Fruit fly (Drosophila melanogaster): ENCODE measurements around the gene CG5646.

The CG5646 gene

dm6 chr3R:27604636-27605443 is 43.7 kb upstream of the CG5646 start (continued):
- TF ChIP-seq CG15011 (GFP tag; optimal IDR thresholded peaks at IDR 0.05) = no peak
- TF ChIP-seq CG1647 (GFP tag; optimal IDR thresholded peaks at IDR 0.05) = no peak
- TF ChIP-seq CG18619 (GFP tag; optimal IDR thresholded peaks at IDR 0.05) = no peak
- TF ChIP-seq CG10543 (GFP tag; optimal IDR thresholded peaks at IDR 0.05) = no peak
- TF ChIP-seq CG16863 (GFP tag; optimal IDR thresholded peaks at IDR 0.05) = no peak
- no peak for TF ChIP-seq Kr (GFP tag; optimal IDR thresholded peaks at IDR 0.05)
- no peak for TF ChIP-seq danr (GFP tag; IDR thresholded peaks at IDR 0.05)
- no peak for TF ChIP-seq CG17385 (GFP tag; optimal IDR thresholded peaks at IDR 0.05)
- no peak for TF ChIP-seq Chrac-16 (GFP tag; optimal IDR thresholded peaks at IDR 0.05)
- TF ChIP-seq CG10654 (GFP tag; optimal IDR thresholded peaks at IDR 0.05) = no peak
- TF ChIP-seq abd-A (tag; optimal IDR thresholded peaks at IDR 0.05) = no peak
- TF ChIP-seq hkb (optimal IDR thresholded peaks at IDR 0.05) = no peak
- TF ChIP-seq hkb (GFP tag; IDR thresholded peaks at IDR 0.05) = no peak
- TF ChIP-seq pros (GFP tag; optimal IDR thresholded peaks at IDR 0.05) = no peak
- TF ChIP-seq CG12744 (GFP tag; optimal IDR thresholded peaks at IDR 0.05) = no peak
- TF ChIP-seq pzg (GFP tag; optimal IDR thresholded peaks at IDR 0.05) = no peak
- no peak for TF ChIP-seq E2f2 (GFP tag; IDR thresholded peaks at IDR 0.05)
- no peak for TF ChIP-seq esg (GFP tag; conservative IDR thresholded peaks at IDR 0.05)
- TF ChIP-seq Six4 (GFP tag; optimal IDR thresholded peaks at IDR 0.05) = peak; percentile 35
- no peak for TF ChIP-seq CG10959 (GFP tag; IDR thresholded peaks at IDR 0.05)
- TF ChIP-seq Abd-B (GFP tag; optimal IDR thresholded peaks at IDR 0.05) = no peak
- no peak for TF ChIP-seq CG7928 (GFP tag; optimal IDR thresholded peaks at IDR 0.05)
- peak; percentile 7 for TF ChIP-seq CG17359 (tag; optimal IDR thresholded peaks at IDR 0.05)
- TF ChIP-seq CG17829 (tag; optimal IDR thresholded peaks at IDR 0.05) = no peak
- TF ChIP-seq Sox102F (GFP tag; optimal IDR thresholded peaks at IDR 0.05) = peak; percentile 9
- no peak for TF ChIP-seq HLH3B (GFP tag; IDR thresholded peaks at IDR 0.05)
- no peak for TF ChIP-seq CG1832 (GFP tag; optimal IDR thresholded peaks at IDR 0.05)
- TF ChIP-seq Drgx (GFP tag; IDR thresholded peaks at IDR 0.05) = no peak; the same call in 1 of the 2 replicates
- peak; percentile 21 for TF ChIP-seq Dip3 (GFP tag; optimal IDR thresholded peaks at IDR 0.05)
- TF ChIP-seq CG10366 (GFP tag; IDR thresholded peaks at IDR 0.05) = no peak
- no peak for TF ChIP-seq kay (GFP tag; optimal IDR thresholded peaks at IDR 0.05)
- no peak for TF ChIP-seq Dfd (GFP tag; optimal IDR thresholded peaks at IDR 0.05)
- TF ChIP-seq pho (GFP tag; optimal IDR thresholded peaks at IDR 0.05) = peak; percentile 12
- no peak for TF ChIP-seq CG18764 (GFP tag; optimal IDR thresholded peaks at IDR 0.05)
- no peak for TF ChIP-seq knrl (GFP tag; IDR thresholded peaks at IDR 0.05; ENCODE audit: partially characterized antibody)
- TF ChIP-seq CG1529 (GFP tag; optimal IDR thresholded peaks at IDR 0.05) = no peak
- no peak for TF ChIP-seq jigr1 (GFP tag; IDR thresholded peaks at IDR 0.05)
- no peak for TF ChIP-seq Xrp1 (GFP tag; IDR thresholded peaks at IDR 0.05)
- TF ChIP-seq CG34224 (GFP tag; IDR thresholded peaks at IDR 0.05; ENCODE audit: partially characterized antibody) = no peak
- TF ChIP-seq CG14710 (tag; optimal IDR thresholded peaks at IDR 0.05) = peak; percentile 8
- no peak for TF ChIP-seq eyg (GFP tag; optimal IDR thresholded peaks at IDR 0.05)
- no peak for TF ChIP-seq CHES-1-like (GFP tag; optimal IDR thresholded peaks at IDR 0.05)
- TF ChIP-seq GATAe (GFP tag; conservative IDR thresholded peaks at IDR 0.05) = no peak
- TF ChIP-seq CG2202 (tag; optimal IDR thresholded peaks at IDR 0.05) = no peak
- no peak for TF ChIP-seq CG2889 (GFP tag; IDR thresholded peaks at IDR 0.05)
- TF ChIP-seq ase (GFP tag; IDR thresholded peaks at IDR 0.05) = no peak
- no peak for TF ChIP-seq Opbp (GFP tag; IDR thresholded peaks at IDR 0.05; ENCODE audit: partially characterized antibody)
- TF ChIP-seq Doc3 (GFP tag; IDR thresholded peaks at IDR 0.05; ENCODE audit: partially characterized antibody) = no peak
- no peak for TF ChIP-seq Bteb2 (GFP tag; optimal IDR thresholded peaks at IDR 0.05)
- peak; percentile 38 for TF ChIP-seq ATbp (GFP tag; optimal IDR thresholded peaks at IDR 0.05)

Data from whole organism, embryonic.